Fruit fly (Drosophila melanogaster) whole organism, embryonic: ENCODE data around the gene SpdS.

ENCODE experiments used
- BEAF-32 ChIP-seq: fragments of 200-800 bp; sonication (Bioruptor generic); optimal IDR thresholded peaks from 3 replicates; lab custom pipeline; 2017; ENCODE audit warnings: missing biosample characterization, missing genetic modification characterization, mild to moderate bottlenecking, moderate library complexity, missing genetic modification reagents
- Bgb ChIP-seq: fragments of 200-800 bp; sonication (Bioruptor generic); IDR thresholded peaks from 2 replicates; pipeline ENCODE4 v1.3.6; 2022; ENCODE audit warnings: missing biosample characterization, missing genetic modification characterization; ENCODE audit not compliant: partially characterized antibody
- CG10209 ChIP-seq: fragments of 200-800 bp; sonication (Bioruptor generic); optimal IDR thresholded peaks from 3 replicates; lab custom pipeline; 2017; ENCODE audit warnings: missing biosample characterization, mild to moderate bottlenecking, missing genetic modification characterization, missing genetic modification reagents
- CG10274 ChIP-seq: fragments of 200-800 bp; sonication (Bioruptor generic); optimal IDR thresholded peaks from 3 replicates; lab custom pipeline; 2017; ENCODE audit warnings: missing biosample characterization, mild to moderate bottlenecking, missing genetic modification characterization
- CG10654 ChIP-seq: fragments of 200-800 bp; sonication (Bioruptor generic); optimal IDR thresholded peaks from 2 replicates; lab custom pipeline; 2016; ENCODE audit warnings: missing biosample characterization, missing genetic modification characterization
- CG12071 ChIP-seq: fragments of 200-800 bp; sonication (Bioruptor generic); optimal IDR thresholded peaks from 3 replicates; lab custom pipeline; 2018; ENCODE audit warnings: missing biosample characterization, mild to moderate bottlenecking, missing genetic modification characterization
- CG12299 ChIP-seq: fragments of 200-800 bp; sonication (Bioruptor generic); optimal IDR thresholded peaks from 2 replicates; lab custom pipeline; 2018; ENCODE audit warnings: missing biosample characterization, mild to moderate bottlenecking, missing genetic modification characterization
- CG13894 ChIP-seq: fragments of 200-800 bp; sonication (Bioruptor generic); optimal IDR thresholded peaks from 3 replicates; lab custom pipeline; 2018; ENCODE audit warnings: missing biosample characterization, mild to moderate bottlenecking, missing genetic modification characterization, moderate library complexity
- CG14860 ChIP-seq: fragments of 200-800 bp; sonication (Bioruptor generic); IDR thresholded peaks from 3 replicates; pipeline ENCODE4 v1.3.6; 2022; ENCODE audit warnings: missing biosample characterization, missing genetic modification characterization; ENCODE audit not compliant: partially characterized antibody
- CG1602 ChIP-seq: fragments of 200-800 bp; sonication (Bioruptor generic); optimal IDR thresholded peaks from 3 replicates; lab custom pipeline; 2016; ENCODE audit warnings: missing biosample characterization, missing genetic modification characterization
- CG1832 ChIP-seq: fragments of 200-800 bp; sonication (Bioruptor generic); optimal IDR thresholded peaks from 2 replicates; lab custom pipeline; 2017; ENCODE audit warnings: missing biosample characterization, mild to moderate bottlenecking, missing genetic modification characterization, inconsistent platforms
- CG18476 ChIP-seq: fragments of 200-800 bp; sonication (Bioruptor generic); optimal IDR thresholded peaks from 2 replicates; lab custom pipeline; 2016; ENCODE audit warnings: missing biosample characterization, mild to moderate bottlenecking, missing genetic modification characterization
- CG18619 ChIP-seq: fragments of 200-800 bp; sonication (Bioruptor generic); optimal IDR thresholded peaks from 3 replicates; lab custom pipeline; 2017; ENCODE audit warnings: missing biosample characterization, mild to moderate bottlenecking, missing genetic modification characterization
- CG2120 ChIP-seq: fragments of 200-800 bp; sonication (Bioruptor generic); optimal IDR thresholded peaks from 3 replicates; lab custom pipeline; 2016; ENCODE audit warnings: missing biosample characterization, missing genetic modification characterization
- CG30431 ChIP-seq: fragments of 200-800 bp; sonication (Bioruptor generic); optimal IDR thresholded peaks from 2 replicates; lab custom pipeline; 2017; ENCODE audit warnings: missing biosample characterization, missing genetic modification characterization
- CG3163 ChIP-seq: fragments of 200-800 bp; sonication (Bioruptor generic); optimal IDR thresholded peaks from 3 replicates; lab custom pipeline; 2016; ENCODE audit warnings: missing biosample characterization, missing genetic modification characterization
- CG32767 ChIP-seq: fragments of 200-800 bp; sonication (Bioruptor generic); IDR thresholded peaks from 2 replicates; pipeline ENCODE4 v1.3.6; 2022; ENCODE audit warnings: missing biosample characterization, missing genetic modification characterization
- CG4328 ChIP-seq: fragments of 200-800 bp; sonication (Bioruptor generic); optimal IDR thresholded peaks from 3 replicates; lab custom pipeline; 2017; ENCODE audit warnings: missing biosample characterization, missing genetic modification reagents, missing genetic modification characterization
- CG4617 ChIP-seq: fragments of 200-800 bp; sonication (Bioruptor generic); optimal IDR thresholded peaks from 3 replicates; lab custom pipeline; 2016; ENCODE audit warnings: missing biosample characterization, missing genetic modification characterization, borderline replicate concordance
- CG7745 ChIP-seq: fragments of 200-800 bp; sonication (Bioruptor generic); optimal IDR thresholded peaks from 2 replicates; lab custom pipeline; 2018; ENCODE audit warnings: missing biosample characterization, mild to moderate bottlenecking, missing genetic modification characterization, moderate library complexity
- CG8290 ChIP-seq, 3 experiments: fragments of 200-800 bp; sonication (Bioruptor generic); optimal IDR thresholded peaks; 2 replicates each; lab custom pipeline; 2016 to 2019; ENCODE audit warnings: missing biosample characterization in 3 of 3, missing genetic modification characterization in 3 of 3, mild to moderate bottlenecking in 2 of 3, moderate library complexity in 1 of 3
- Dad ChIP-seq: fragments of 200-800 bp; sonication (Bioruptor generic); optimal IDR thresholded peaks from 3 replicates; lab custom pipeline; 2016; ENCODE audit warnings: missing biosample characterization, missing genetic modification characterization
- Doc2 ChIP-seq: fragments of 200-800 bp; sonication (Bioruptor generic); IDR thresholded peaks from 2 replicates; pipeline ENCODE4 v1.3.6; 2022; ENCODE audit warnings: missing biosample characterization, missing genetic modification characterization
- HLH3B ChIP-seq: fragments of 200-800 bp; sonication (Bioruptor generic); IDR thresholded peaks from 2 replicates; pipeline ENCODE4 v1.3.6; 2022; ENCODE audit warnings: missing biosample characterization, missing genetic modification characterization
- Hsf ChIP-seq: fragments of 200-800 bp; sonication (Bioruptor generic); optimal IDR thresholded peaks from 3 replicates; lab custom pipeline; 2016; ENCODE audit warnings: missing biosample characterization, missing genetic modification characterization
- Max ChIP-seq: fragments of 200-800 bp; sonication (Bioruptor generic); optimal IDR thresholded peaks from 2 replicates; lab custom pipeline; 2016; ENCODE audit warnings: missing biosample characterization, mild to moderate bottlenecking, missing genetic modification characterization
- Med ChIP-seq: fragments of 200-800 bp; sonication (Bioruptor generic); peaks from one replicate; lab custom pipeline; 2016; ENCODE audit warnings: missing biosample characterization, missing genetic modification characterization, mild to moderate bottlenecking, inconsistent platforms, moderate library complexity
- Oli ChIP-seq: fragments of 200-800 bp; sonication (Bioruptor generic); optimal IDR thresholded peaks from 2 replicates; lab custom pipeline; 2018; ENCODE audit warnings: missing biosample characterization, mild to moderate bottlenecking, missing genetic modification characterization, moderate library complexity
- Stat92E ChIP-seq, 3 experiments: fragments of >200 bp in 2 of 3; fragments of 200-800 bp in 1 of 3; sonication (Bioruptor generic) in 1 of 3; optimal IDR thresholded peaks; 2 replicates each; lab custom pipeline; 2017 to 2019; ENCODE audit warnings: missing biosample characterization in 3 of 3, missing genetic modification characterization in 3 of 3, mild to moderate bottlenecking in 1 of 3, moderate library complexity in 1 of 3
- bcd ChIP-seq: fragments of 200-800 bp; sonication (Bioruptor generic); optimal IDR thresholded peaks from 2 replicates; lab custom pipeline; 2017; ENCODE audit warnings: missing biosample characterization, mild to moderate bottlenecking, missing genetic modification characterization
- cad ChIP-seq: fragments of >200 bp; optimal IDR thresholded peaks from 2 replicates; lab custom pipeline; 2017; ENCODE audit warnings: missing biosample characterization, missing genetic modification characterization
- corto ChIP-seq: fragments of 200-800 bp; sonication (Bioruptor generic); optimal IDR thresholded peaks from 2 replicates; lab custom pipeline; 2016; ENCODE audit warnings: missing biosample characterization, mild to moderate bottlenecking, missing genetic modification characterization, moderate library complexity
- danr ChIP-seq: fragments of 200-800 bp; sonication (Bioruptor generic); IDR thresholded peaks from 2 replicates; pipeline ENCODE4 v1.3.6; 2022; ENCODE audit warnings: missing biosample characterization, missing genetic modification characterization
- dysf ChIP-seq: fragments of 200-800 bp; sonication (Bioruptor generic); IDR thresholded peaks from 3 replicates; pipeline ENCODE4 v1.3.6; 2022; ENCODE audit warnings: missing biosample characterization, missing genetic modification characterization
- en ChIP-seq: fragments of 200-800 bp; sonication (Bioruptor generic); optimal IDR thresholded peaks from 2 replicates; lab custom pipeline; 2016; ENCODE audit warnings: missing biosample characterization, missing genetic modification characterization
- fd102C ChIP-seq: fragments of 200-800 bp; sonication (Bioruptor generic); optimal IDR thresholded peaks from 2 replicates; lab custom pipeline; 2018; ENCODE audit warnings: missing biosample characterization, mild to moderate bottlenecking, missing genetic modification characterization, moderate library complexity
- fru ChIP-seq: fragments of >200 bp; optimal IDR thresholded peaks from 2 replicates; lab custom pipeline; 2017
- kni ChIP-seq: fragments of 200-800 bp; sonication (Bioruptor generic); optimal IDR thresholded peaks from 3 replicates; lab custom pipeline; 2017; ENCODE audit warnings: mild to moderate bottlenecking, missing biosample characterization, missing genetic modification reagents, missing genetic modification characterization
- mam ChIP-seq: fragments of 200-800 bp; sonication (Bioruptor generic); optimal IDR thresholded peaks from 3 replicates; lab custom pipeline; 2016; ENCODE audit warnings: missing biosample characterization, missing genetic modification characterization
- mld ChIP-seq: fragments of 200-800 bp; sonication (Bioruptor generic); IDR thresholded peaks from 3 replicates; pipeline ENCODE4 v1.3.6; 2022; ENCODE audit warnings: missing biosample characterization, missing genetic modification characterization; ENCODE audit not compliant: partially characterized antibody
- pan ChIP-seq, 4 experiments: fragments of >200 bp in 3 of 4; fragments of 200-800 bp in 1 of 4; sonication (Bioruptor generic) in 1 of 4; optimal IDR thresholded peaks in 3 of 4; IDR thresholded peaks in 1 of 4; 2 replicates each; pipeline versions ENCODE4 v1.3.6 to Lab custom; 2017 to 2022; ENCODE audit warnings: missing biosample characterization in 2 of 4, missing genetic modification characterization in 2 of 4, mixed read lengths in 1 of 4
- prd ChIP-seq, 3 experiments: fragments of >200 bp in 2 of 3; fragments of 200-800 bp in 1 of 3; sonication (Bioruptor generic) in 1 of 3; optimal IDR thresholded peaks in 2 of 3; IDR thresholded peaks in 1 of 3; 2 replicates in 2 of 3; 3 replicates in 1 of 3; pipeline versions ENCODE4 v1.3.6 to Lab custom; 2017 to 2022; ENCODE audit warnings: missing biosample characterization in 1 of 3, missing genetic modification characterization in 1 of 3
- pzg ChIP-seq: fragments of 200-800 bp; sonication (Bioruptor generic); optimal IDR thresholded peaks from 3 replicates; lab custom pipeline; 2018; ENCODE audit warnings: missing biosample characterization, mild to moderate bottlenecking, missing genetic modification characterization, moderate library complexity
- sens ChIP-seq: fragments of 200-800 bp; sonication (Bioruptor generic); peaks from one replicate; lab custom pipeline; 2016; ENCODE audit warnings: missing biosample characterization, missing genetic modification characterization
- sens-2 ChIP-seq: fragments of 200-800 bp; sonication (Bioruptor generic); IDR thresholded peaks from 2 replicates; pipeline ENCODE4 v1.3.6; 2022; ENCODE audit warnings: missing biosample characterization, missing genetic modification characterization
- sisA ChIP-seq: fragments of 200-800 bp; sonication (Bioruptor generic); IDR thresholded peaks from 2 replicates; pipeline ENCODE4 v1.3.6; 2022; ENCODE audit warnings: missing biosample characterization, missing genetic modification characterization
- ssp ChIP-seq: fragments of 200-800 bp; sonication (Bioruptor generic); IDR thresholded peaks from 2 replicates; pipeline ENCODE4 v1.3.6; 2022; ENCODE audit warnings: missing biosample characterization, missing genetic modification characterization
- ttk ChIP-seq: fragments of 200-800 bp; sonication (Bioruptor generic); IDR thresholded peaks from 2 replicates; pipeline ENCODE4 v2.1.2; 2022; ENCODE audit warnings: missing biosample characterization, missing genetic modification characterization
- zfh1 ChIP-seq: fragments of 200-800 bp; sonication (Bioruptor generic); IDR thresholded peaks from 3 replicates; pipeline ENCODE4 v1.3.6; 2022; ENCODE audit warnings: missing biosample characterization, missing genetic modification characterization

The SpdS gene

DNA sequence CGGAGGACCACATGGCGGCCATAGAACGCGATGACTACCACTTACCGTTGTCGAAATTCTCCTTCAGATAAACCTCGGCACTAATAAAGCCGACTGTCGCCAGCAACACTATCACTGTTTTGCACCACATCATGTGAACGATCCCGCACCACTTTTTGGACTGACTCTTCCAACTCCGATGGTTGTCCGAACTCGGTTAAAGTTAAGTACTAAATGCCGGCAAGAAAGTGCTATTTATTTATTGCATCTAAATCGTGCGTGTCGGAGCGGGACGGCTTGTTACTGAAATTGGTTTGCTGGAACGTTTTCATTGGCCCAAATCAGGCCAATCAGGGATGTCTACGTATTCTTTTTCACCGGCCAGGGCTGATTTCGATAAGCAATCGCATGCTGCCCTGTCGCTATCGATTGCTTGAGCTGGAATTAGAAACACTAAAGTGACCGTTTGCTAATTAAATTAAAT is 777 bp upstream of the SpdS start, which contains the start of gene Calr (continued):
- TF ChIP-seq CG18476 (GFP tag; lab: Kevin White, UChicago) (no peak), CG2120 (GFP tag; lab: Kevin White, UChicago) (peak; percentile 1), CG1832 (GFP tag; lab: Kevin White, UChicago) (peak; percentile 73), zfh1 (GFP tag; lab: Robert Waterston, UW) (no peak), sens (GFP tag; lab: Kevin White, UChicago) (peak; percentile 88), prd (optimal IDR thresholded peaks at IDR 0.05; lab: Kevin White, UChicago) (no peak), prd (GFP tag; IDR thresholded peaks at IDR 0.05; lab: Robert Waterston, UW) (no peak), Max (peak; percentile 34), CG10654 (GFP tag; lab: Kevin White, UChicago) (no peak), Doc2 (GFP tag; lab: Robert Waterston, UW) (no peak), CG30431 (GFP tag; lab: Kevin White, UChicago) (no peak), sisA (GFP tag; lab: Robert Waterston, UW) (no peak), CG12071 (GFP tag; lab: Kevin White, UChicago) (no peak), cad (GFP tag; lab: Kevin White, UChicago) (peak; percentile 89), BEAF-32 (GFP tag; lab: Kevin White, UChicago) (peak; percentile 78), Dad (peak; percentile 3), CG13894 (peak; percentile 55), bcd (GFP tag; lab: Kevin White, UChicago) (peak; percentile 36), Oli (no peak), CG1602 (no peak), fru (lab: Kevin White, UChicago) (no peak), Bgb (no peak), CG3163 (GFP tag; lab: Kevin White, UChicago) (peak; percentile 27), CG10274 (no peak), danr (GFP tag; lab: Robert Waterston, UW) (no peak), ssp (GFP tag; lab: Robert Waterston, UW) (no peak), pan (optimal IDR thresholded peaks at IDR 0.05; lab: Kevin White, UChicago) (no peak), pan (GFP tag; optimal IDR thresholded peaks at IDR 0.05 in 1 of 2, IDR thresholded peaks at IDR 0.05 in 1 of 2) (no peak), CG7745 (tag; lab: Kevin White, UChicago) (peak; percentile 92), Hsf (GFP tag; lab: Kevin White, UChicago) (no peak), en (no peak), mam (no peak), kni (GFP tag; lab: Kevin White, UChicago) (peak; percentile 61), HLH3B (no peak), pzg (GFP tag; lab: Kevin White, UChicago) (peak; percentile 83), CG12299 (tag; lab: Kevin White, UChicago) (no peak), CG8290 (GFP tag; optimal IDR thresholded peaks at IDR 0.05; lab: Kevin White, UChicago) (peak; percentile 13), CG8290 (tag; optimal IDR thresholded peaks at IDR 0.05; lab: Kevin White, UChicago) (peak in 1 of 2 experiments; percentile 81), mld (GFP tag; lab: Robert Waterston, UW) (no peak), fd102C (no peak), CG18619 (GFP tag; lab: Kevin White, UChicago) (peak; percentile 32), dysf (GFP tag; lab: Robert Waterston, UW) (no peak), CG4617 (GFP tag; lab: Kevin White, UChicago) (no peak), sens-2 (GFP tag; lab: Robert Waterston, UW) (no peak), CG4328 (GFP tag; lab: Kevin White, UChicago) (peak; percentile 31), corto (GFP tag; lab: Kevin White, UChicago) (no peak), CG10209 (GFP tag; lab: Kevin White, UChicago) (peak; percentile 11), CG32767 (GFP tag; lab: Robert Waterston, UW) (no peak), ttk (GFP tag; lab: Robert Waterston, UW) (no peak), Stat92E (GFP tag; optimal IDR thresholded peaks at IDR 0.05; lab: Kevin White, UChicago) (peak in 1 of 3 experiments; percentile 61), CG14860 (GFP tag; lab: Robert Waterston, UW) (no peak), Med (GFP tag; lab: Kevin White, UChicago) (peak; percentile 95)
